Worm (Caenorhabditis elegans) whole organism, late embryonic: Measurements from ENCODE around the gene fipr-25.

Source experiments
- C08G9.2 ChIP-seq: sonication (generic microtip); optimal IDR thresholded peaks from 2 replicates; lab custom pipeline; 2016; ENCODE audit warnings: mild to moderate bottlenecking, missing genetic modification characterization, moderate library complexity, missing compliant biosample characterization
- C38D4.7 ChIP-seq: fragments of 200-800 bp; sonication (Bioruptor generic); optimal IDR thresholded peaks from 2 replicates; lab custom pipeline; 2018; ENCODE audit warnings: mild to moderate bottlenecking, missing genetic modification characterization, moderate library complexity, missing compliant biosample characterization
- F13H6.1 ChIP-seq: sonication (generic microtip); optimal IDR thresholded peaks from 2 replicates; lab custom pipeline; 2016; ENCODE audit warnings: missing genetic modification characterization, missing compliant biosample characterization
- K02D7.2 ChIP-seq: sonication (generic microtip); optimal IDR thresholded peaks from 2 replicates; lab custom pipeline; 2017; ENCODE audit warnings: mild to moderate bottlenecking, missing genetic modification characterization, missing compliant biosample characterization
- Y22D7AL.16 ChIP-seq: sonication (generic microtip); optimal IDR thresholded peaks from 2 replicates; lab custom pipeline; 2016; ENCODE audit warnings: missing genetic modification characterization, missing compliant biosample characterization
- ama-1 ChIP-seq: fragments of 150-350 bp; optimal IDR thresholded peaks from 2 replicates; lab custom pipeline; 2014
- ceh-14 ChIP-seq: sonication (generic microtip); optimal IDR thresholded peaks from 2 replicates; lab custom pipeline; 2016; ENCODE audit warnings: missing genotype, missing genetic modification characterization, missing compliant biosample characterization
- ceh-18 ChIP-seq: sonication (generic microtip); optimal IDR thresholded peaks from 2 replicates; lab custom pipeline; 2016; ENCODE audit warnings: missing genetic modification characterization, missing compliant biosample characterization
- ceh-30 ChIP-seq: fragments of 150-350 bp; optimal IDR thresholded peaks from 2 replicates; lab custom pipeline; 2014; ENCODE audit warnings: missing biosample characterization, missing genetic modification characterization
- ceh-45 ChIP-seq: fragments of 200-800 bp; sonication (Bioruptor generic); IDR thresholded peaks from 2 replicates; pipeline ENCODE4 v1.3.6; 2022; ENCODE audit warnings: missing genetic modification reagents, missing genetic modification characterization, missing compliant biosample characterization
- ceh-6 ChIP-seq: fragments of 200-800 bp; sonication (Bioruptor generic); optimal IDR thresholded peaks from 2 replicates; lab custom pipeline; 2018; ENCODE audit warnings: mild to moderate bottlenecking, missing genetic modification characterization, missing compliant biosample characterization
- ceh-9 ChIP-seq: sonication (generic microtip); optimal IDR thresholded peaks from 2 replicates; lab custom pipeline; 2016; ENCODE audit warnings: mild to moderate bottlenecking, missing genetic modification characterization, inconsistent platforms, missing compliant biosample characterization
- che-1 ChIP-seq: sonication (generic microtip); optimal IDR thresholded peaks from 2 replicates; lab custom pipeline; 2016; ENCODE audit warnings: mild to moderate bottlenecking, missing genetic modification characterization, missing compliant biosample characterization
- dmd-4 ChIP-seq: sonication (generic microtip); optimal IDR thresholded peaks from 2 replicates; lab custom pipeline; 2016; ENCODE audit warnings: borderline replicate concordance, missing genetic modification characterization, missing compliant biosample characterization
- dve-1 ChIP-seq: sonication (generic microtip); optimal IDR thresholded peaks from 2 replicates; lab custom pipeline; 2017; ENCODE audit warnings: antibody characterized with exemption, mild to moderate bottlenecking, missing genetic modification characterization, missing compliant biosample characterization
- elt-2 ChIP-seq: sonication (generic microtip); optimal IDR thresholded peaks from 2 replicates; lab custom pipeline; 2016; ENCODE audit warnings: missing genetic modification reagents, missing genetic modification characterization, missing compliant biosample characterization
- elt-4 ChIP-seq: sonication (generic microtip); optimal IDR thresholded peaks from 2 replicates; lab custom pipeline; 2016; ENCODE audit warnings: missing genetic modification characterization, missing compliant biosample characterization
- eyg-1 ChIP-seq: sonication (generic microtip); optimal IDR thresholded peaks from 2 replicates; lab custom pipeline; 2016; ENCODE audit warnings: missing genotype, missing genetic modification characterization, missing compliant biosample characterization
- fax-1 ChIP-seq: sonication (generic microtip); optimal IDR thresholded peaks from 2 replicates; lab custom pipeline; 2016; ENCODE audit warnings: missing genotype, missing genetic modification characterization, missing compliant biosample characterization
- fkh-10 ChIP-seq: fragments of 150-350 bp; optimal IDR thresholded peaks from 2 replicates; lab custom pipeline; 2014; ENCODE audit warnings: missing biosample characterization, missing genetic modification reagents, missing genetic modification characterization
- gmeb-2 ChIP-seq: sonication (generic microtip); optimal IDR thresholded peaks from 2 replicates; lab custom pipeline; 2016; ENCODE audit warnings: missing genetic modification characterization, inconsistent platforms, missing compliant biosample characterization
- hlh-13 ChIP-seq: fragments of 200-800 bp; sonication (Bioruptor generic); optimal IDR thresholded peaks from 2 replicates; lab custom pipeline; 2018; ENCODE audit warnings: mild to moderate bottlenecking, missing genetic modification characterization, missing compliant biosample characterization
- hlh-6 ChIP-seq: sonication (generic microtip); optimal IDR thresholded peaks from 2 replicates; lab custom pipeline; 2016; ENCODE audit warnings: missing genotype, missing genetic modification characterization, missing compliant biosample characterization
- lin-11 ChIP-seq: fragments of 200-800 bp; sonication (Bioruptor generic); optimal IDR thresholded peaks from 2 replicates; lab custom pipeline; 2018; ENCODE audit warnings: mild to moderate bottlenecking, missing genetic modification characterization, missing compliant biosample characterization
- madf-2 ChIP-seq: sonication (generic microtip); optimal IDR thresholded peaks from 2 replicates; lab custom pipeline; 2017; ENCODE audit warnings: missing genetic modification characterization, missing compliant biosample characterization
- mec-3 ChIP-seq: sonication (generic microtip); optimal IDR thresholded peaks from 2 replicates; lab custom pipeline; 2016; ENCODE audit warnings: borderline replicate concordance, missing genetic modification characterization, missing compliant biosample characterization
- odd-2 ChIP-seq: sonication (generic microtip); optimal IDR thresholded peaks from 2 replicates; lab custom pipeline; 2017; ENCODE audit warnings: antibody characterized with exemption, mild to moderate bottlenecking, missing genetic modification characterization, missing compliant biosample characterization
- pag-3 ChIP-seq: sonication (generic microtip); optimal IDR thresholded peaks from 2 replicates; lab custom pipeline; 2016; ENCODE audit warnings: missing compliant biosample characterization, missing genetic modification characterization, borderline replicate concordance
- pax-1 ChIP-seq: fragments of 150-350 bp; optimal IDR thresholded peaks from 2 replicates; lab custom pipeline; 2014; ENCODE audit warnings: missing biosample characterization, missing genetic modification characterization
- pha-2 ChIP-seq: sonication (generic microtip); optimal IDR thresholded peaks from 2 replicates; lab custom pipeline; 2017; ENCODE audit warnings: mild to moderate bottlenecking, missing genetic modification characterization, missing compliant biosample characterization
- pha-4 ChIP-seq: fragments of 150-350 bp; optimal IDR thresholded peaks from 2 replicates; lab custom pipeline; 2018; ENCODE audit warnings: missing biosample characterization, missing genetic modification reagents, missing genetic modification characterization
- rnt-1 ChIP-seq: sonication (generic microtip); optimal IDR thresholded peaks from 2 replicates; lab custom pipeline; 2016; ENCODE audit warnings: missing genetic modification characterization, missing compliant biosample characterization
- sox-2 ChIP-seq: fragments of 200-800 bp; sonication (Bioruptor generic); IDR thresholded peaks from 2 replicates; pipeline ENCODE4 v1.3.6; 2022; ENCODE audit warnings: missing genetic modification reagents, missing genetic modification characterization, missing compliant biosample characterization
- sox-4 ChIP-seq: sonication (generic microtip); optimal IDR thresholded peaks from 2 replicates; lab custom pipeline; 2017; ENCODE audit warnings: mild to moderate bottlenecking, missing genetic modification characterization, inconsistent platforms, missing compliant biosample characterization
- syd-9 ChIP-seq: sonication (generic microtip); optimal IDR thresholded peaks from 2 replicates; lab custom pipeline; 2016; ENCODE audit warnings: mild to moderate bottlenecking, missing genetic modification characterization, moderate library complexity, missing compliant biosample characterization
- tbx-2 ChIP-seq: sonication (generic microtip); optimal IDR thresholded peaks from 2 replicates; lab custom pipeline; 2016; ENCODE audit warnings: missing genetic modification characterization, missing compliant biosample characterization
- ttx-3 ChIP-seq: sonication (generic microtip); optimal IDR thresholded peaks from 2 replicates; lab custom pipeline; 2016; ENCODE audit warnings: missing genetic modification reagents, missing genetic modification characterization, missing compliant biosample characterization
- unc-3 ChIP-seq, 2 experiments: fragments of 200-800 bp in 1 of 2; sonication (Bioruptor generic) in 1 of 2; sonication (generic microtip) in 1 of 2; conservative IDR thresholded peaks in 1 of 2; optimal IDR thresholded peaks in 1 of 2; 2 replicates each; pipeline versions ENCODE4 v1.3.6 to Lab custom; 2016 to 2022; ENCODE audit warnings: missing compliant biosample characterization in 2 of 2, missing genetic modification characterization in 2 of 2, missing genetic modification reagents in 1 of 2
- unc-86 ChIP-seq: sonication (generic microtip); optimal IDR thresholded peaks from 2 replicates; lab custom pipeline; 2016; ENCODE audit warnings: missing genetic modification characterization, missing compliant biosample characterization

Gene fipr-25

ce11 chrV:1957110-1957509 is at the start of gene fipr-25:
Gene fipr-25 (plus strand): TSS chrV:1957410.
- TF ChIP-seq dve-1 (tag; lab: Kevin White, UChicago) (no peak), C08G9.2 (tag; lab: Kevin White, UChicago) (no peak), ama-1 (lab: Kevin White, UChicago) (no peak), fkh-10 (no peak), dmd-4 (no peak), pha-4 (tag; lab: Kevin White, UChicago) (no peak), fax-1 (tag; lab: Kevin White, UChicago) (no peak), syd-9 (tag; lab: Kevin White, UChicago) (no peak), unc-3 (GFP tag; conservative IDR thresholded peaks at IDR 0.05; lab: Robert Waterston, UW) (no peak), unc-3 (tag; optimal IDR thresholded peaks at IDR 0.05; lab: Kevin White, UChicago) (no peak), ttx-3 (tag; lab: Kevin White, UChicago) (no peak), unc-86 (no peak)

DNA sequence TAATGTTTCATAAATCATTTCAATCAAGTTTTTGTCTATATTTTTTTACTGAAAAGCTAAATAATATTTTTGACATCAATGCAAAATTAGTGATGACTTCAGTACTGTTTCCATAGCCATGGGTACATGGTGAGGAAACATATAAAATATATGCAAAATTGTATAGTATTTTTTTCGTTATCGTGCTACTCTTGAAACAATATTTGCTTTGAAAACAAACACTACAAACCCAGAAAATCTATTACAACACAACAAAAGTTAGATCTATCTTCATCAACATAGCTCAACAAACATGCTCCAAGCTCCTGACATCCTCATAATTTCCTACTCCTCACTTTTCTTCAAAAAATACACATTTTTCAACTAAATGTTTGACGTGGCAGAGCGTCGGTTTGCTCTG is 48.7 kb upstream of the fipr-25 start, which contains the start of gene srp-3:
Gene srp-3 (plus strand): TSS at position 301 of the 400 bp plus-strand sequence.
- TF ChIP-seq madf-2 (tag; lab: Kevin White, UChicago) (no peak), elt-4 (tag; lab: Kevin White, UChicago) (no peak), lin-11 (tag; lab: Kevin White, UChicago) (no peak), ceh-9 (no peak), hlh-13 (GFP tag; lab: Kevin White, UChicago) (no peak), pha-2 (tag; lab: Kevin White, UChicago) (no peak), C38D4.7 (no peak), pag-3 (tag; lab: Kevin White, UChicago) (no peak)
- TF ChIP-seq, all 69 proteins: peak for 0

- no peak for TF ChIP-seq odd-2 (tag; lab: Kevin White, UChicago)
- no peak for TF ChIP-seq F13H6.1
- no peak for TF ChIP-seq ceh-14 (tag; lab: Kevin White, UChicago)
- TF ChIP-seq gmeb-2: no peak
- no peak for TF ChIP-seq sox-2 (GFP tag; lab: Robert Waterston, UW)
- TF ChIP-seq sox-4 (tag; lab: Kevin White, UChicago): no peak
- no peak for TF ChIP-seq dmd-4
- TF ChIP-seq eyg-1 (tag; lab: Kevin White, UChicago): no peak
- TF ChIP-seq ceh-45 (GFP tag; lab: Robert Waterston, UW): no peak
- TF ChIP-seq K02D7.2: no peak
- no peak for TF ChIP-seq ceh-6 (GFP tag; lab: Kevin White, UChicago)
- no peak for TF ChIP-seq tbx-2 (tag; lab: Kevin White, UChicago)
- no peak for TF ChIP-seq C08G9.2 (tag; lab: Kevin White, UChicago)
- no peak for TF ChIP-seq ceh-30 (tag; lab: Kevin White, UChicago)
Measured at ce11 chrV:1911102-1911501, 46.1 kb upstream of the fipr-25 start, which contains the start of gene Y32G9A.3. Gene Y32G9A.3 (plus strand): TSS chrV:1911402.

ce11 chrV:1918030-1918559 is 39.1 kb upstream of the fipr-25 start, which contains the start of gene Y32G9A.2:
Gene Y32G9A.2 (plus strand): TSS chrV:1918509.
- TF ChIP-seq ceh-18 (no peak), ceh-45 (GFP tag; lab: Robert Waterston, UW) (no peak), ceh-9 (no peak), rnt-1 (no peak), syd-9 (tag; lab: Kevin White, UChicago) (no peak), Y22D7AL.16 (no peak), hlh-6 (tag; lab: Kevin White, UChicago) (no peak), K02D7.2 (no peak), elt-2 (no peak), pha-4 (tag; lab: Kevin White, UChicago) (no peak), che-1 (tag; lab: Kevin White, UChicago) (no peak), pax-1 (tag; lab: Kevin White, UChicago) (no peak), mec-3 (tag; lab: Kevin White, UChicago) (no peak), dve-1 (tag; lab: Kevin White, UChicago) (no peak)
